Worm (Caenorhabditis elegans) whole organism, L1 larva: ENCODE results near the gene C50D2.7.
A peak's percentile ranks its signal among the peaks of the same experiment; 100 is the strongest.

Experiments
- C04F5.9 ChIP-seq: sonication (generic microtip); optimal IDR thresholded peaks from 2 replicates; lab custom pipeline; 2016; ENCODE audit warnings: missing genetic modification characterization, missing compliant biosample characterization
- C16A3.4 ChIP-seq: fragments of 150-350 bp; optimal IDR thresholded peaks from 2 replicates; lab custom pipeline; 2014; ENCODE audit warnings: missing biosample characterization, missing genetic modification characterization
- C34B4.2 ChIP-seq: sonication (generic microtip); optimal IDR thresholded peaks from 2 replicates; lab custom pipeline; 2017; ENCODE audit warnings: mild to moderate bottlenecking, missing genetic modification characterization, missing compliant biosample characterization
- F16B12.6 ChIP-seq: fragments of 150-350 bp; optimal IDR thresholded peaks from 2 replicates; lab custom pipeline; 2014; ENCODE audit warnings: missing biosample characterization, missing genetic modification characterization
- Y116A8C.19 ChIP-seq: sonication (generic microtip); optimal IDR thresholded peaks from 2 replicates; lab custom pipeline; 2016; ENCODE audit warnings: missing compliant biosample characterization, missing genetic modification characterization, borderline replicate concordance
- aha-1 ChIP-seq: fragments of 150-350 bp; optimal IDR thresholded peaks from 2 replicates; lab custom pipeline; 2014; ENCODE audit warnings: missing biosample characterization, missing genetic modification characterization
- alr-1 ChIP-seq: fragments of 200-800 bp; sonication (Bioruptor generic); optimal IDR thresholded peaks from 2 replicates; lab custom pipeline; 2018; ENCODE audit warnings: borderline replicate concordance, mild to moderate bottlenecking, missing genetic modification characterization, missing compliant biosample characterization
- blmp-1 ChIP-seq: fragments of 150-350 bp; optimal IDR thresholded peaks from 2 replicates; lab custom pipeline; 2014; ENCODE audit warnings: missing biosample characterization, missing genetic modification characterization
- ceh-8 ChIP-seq: fragments of 200-800 bp; sonication (Bioruptor generic); optimal IDR thresholded peaks from 2 replicates; lab custom pipeline; 2018; ENCODE audit warnings: mild to moderate bottlenecking, missing genetic modification characterization, moderate library complexity, missing compliant biosample characterization
- ceh-82 ChIP-seq, 3 experiments: fragments of 150-350 bp in 1 of 3; sonication (generic microtip) in 2 of 3; optimal IDR thresholded peaks; 2 replicates each; lab custom pipeline; 2014 to 2017; ENCODE audit warnings: missing biosample characterization in 3 of 3, missing genetic modification characterization in 3 of 3
- ceh-88 ChIP-seq: fragments of 200-800 bp; sonication (Bioruptor generic); IDR thresholded peaks from 2 replicates; pipeline ENCODE4 v1.3.6; 2022; ENCODE audit warnings: missing genetic modification characterization, missing compliant biosample characterization
- ceh-90 ChIP-seq: sonication (generic microtip); optimal IDR thresholded peaks from 2 replicates; lab custom pipeline; 2016; ENCODE audit warnings: missing genetic modification characterization, missing compliant biosample characterization
- ces-1 ChIP-seq: fragments of 150-350 bp; optimal IDR thresholded peaks from 2 replicates; lab custom pipeline; 2014; ENCODE audit warnings: missing biosample characterization, missing genetic modification reagents, missing genetic modification characterization
- dpl-1 ChIP-seq, 3 experiments: fragments of 150-350 bp in 2 of 3; sonication (generic microtip) in 1 of 3; optimal IDR thresholded peaks; 2 replicates each; lab custom pipeline; 2014 to 2017; ENCODE audit warnings: missing biosample characterization in 3 of 3, missing genetic modification characterization in 3 of 3, missing genetic modification reagents in 3 of 3
- efl-1 ChIP-seq, 4 experiments: fragments of 150-350 bp; optimal IDR thresholded peaks in 3 of 4; peaks in 1 of 4; 1 replicate in 1 of 4; 2 replicates in 3 of 4; lab custom pipeline; 2014; ENCODE audit warnings: missing biosample characterization in 2 of 4, missing genetic modification characterization in 2 of 4, missing genetic modification reagents in 2 of 4
- efl-3 ChIP-seq: fragments of 200-800 bp; sonication (Bioruptor generic); optimal IDR thresholded peaks from 2 replicates; lab custom pipeline; 2018; ENCODE audit warnings: mild to moderate bottlenecking, missing genetic modification characterization, missing compliant biosample characterization
- egl-13 ChIP-seq: sonication (generic microtip); optimal IDR thresholded peaks from 2 replicates; lab custom pipeline; 2016; ENCODE audit warnings: missing genotype, missing genetic modification reagents, missing genetic modification characterization, missing compliant biosample characterization
- egl-27 ChIP-seq, 2 experiments: fragments of 150-350 bp in 1 of 2; sonication (generic microtip); optimal IDR thresholded peaks; 3 replicates each; lab custom pipeline; 2017 to 2018; ENCODE audit warnings: missing biosample characterization in 2 of 2, missing genetic modification characterization in 2 of 2, missing genetic modification reagents in 2 of 2
- elt-2 ChIP-seq: sonication (generic microtip); optimal IDR thresholded peaks from 2 replicates; lab custom pipeline; 2016; ENCODE audit warnings: missing genetic modification characterization, mild to moderate bottlenecking, inconsistent platforms, missing compliant biosample characterization, missing genetic modification reagents
- elt-3 ChIP-seq, 6 experiments: fragments of 150-350 bp in 1 of 6; sonication (generic microtip); optimal IDR thresholded peaks; 2 replicates each; lab custom pipeline; 2017 to 2018; ENCODE audit warnings: missing biosample characterization in 6 of 6, missing genetic modification characterization in 6 of 6, inconsistent platforms in 1 of 6
- ets-5 ChIP-seq: fragments of 200-800 bp; sonication (Bioruptor generic); IDR thresholded peaks from 2 replicates; pipeline ENCODE4 v1.3.6; 2022; ENCODE audit warnings: missing genetic modification characterization, missing compliant biosample characterization
- fkh-10 ChIP-seq: sonication (generic microtip); optimal IDR thresholded peaks from 2 replicates; lab custom pipeline; 2017; ENCODE audit warnings: missing biosample characterization, missing genetic modification reagents, missing genetic modification characterization
- fkh-4 ChIP-seq: sonication (generic microtip); optimal IDR thresholded peaks from 2 replicates; lab custom pipeline; 2016; ENCODE audit warnings: missing compliant biosample characterization, missing genetic modification characterization, borderline replicate concordance
- fos-1 ChIP-seq: fragments of 150-350 bp; optimal IDR thresholded peaks from 2 replicates; lab custom pipeline; 2014; ENCODE audit warnings: missing biosample characterization, missing genetic modification characterization
- hlh-17 ChIP-seq: fragments of 200-800 bp; sonication (Bioruptor generic); optimal IDR thresholded peaks from 2 replicates; lab custom pipeline; 2018; ENCODE audit warnings: missing genetic modification characterization, mild to moderate bottlenecking, missing compliant biosample characterization, moderate library complexity, borderline replicate concordance
- hpl-2 ChIP-seq: fragments of 150-350 bp; optimal IDR thresholded peaks from 2 replicates; lab custom pipeline; 2014; ENCODE audit warnings: missing biosample characterization, missing genetic modification reagents, missing genetic modification characterization
- isw-1 ChIP-seq: fragments of 200-800 bp; sonication (Bioruptor generic); IDR thresholded peaks from 2 replicates; pipeline ENCODE4 v1.3.6; 2022; ENCODE audit warnings: missing genetic modification characterization, missing compliant biosample characterization
- jun-1 ChIP-seq: fragments of 150-350 bp; optimal IDR thresholded peaks from 2 replicates; lab custom pipeline; 2014; ENCODE audit warnings: missing biosample characterization, missing genetic modification reagents, missing genetic modification characterization
- lin-13 ChIP-seq: fragments of 150-350 bp; optimal IDR thresholded peaks from 2 replicates; lab custom pipeline; 2014; ENCODE audit warnings: missing biosample characterization, missing genetic modification reagents, missing genetic modification characterization
- lsy-2 ChIP-seq, 2 experiments: fragments of 150-350 bp; optimal IDR thresholded peaks; 2 replicates each; lab custom pipeline; 2014; ENCODE audit warnings: missing biosample characterization in 2 of 2, missing genetic modification characterization in 2 of 2
- mab-9 ChIP-seq: fragments of 200-800 bp; sonication (Bioruptor generic); IDR thresholded peaks from 2 replicates; pipeline ENCODE4 v1.3.6; 2022; ENCODE audit warnings: missing genetic modification reagents, missing genetic modification characterization, missing compliant biosample characterization
- mdl-1 ChIP-seq, 2 experiments: fragments of 150-350 bp; optimal IDR thresholded peaks; 2 replicates each; lab custom pipeline; 2014 to 2017; ENCODE audit warnings: missing biosample characterization in 2 of 2, missing genetic modification characterization in 2 of 2, inconsistent platforms in 1 of 2
- nhr-12 ChIP-seq: sonication (generic microtip); optimal IDR thresholded peaks from 2 replicates; lab custom pipeline; 2017; ENCODE audit warnings: missing biosample characterization, missing genetic modification characterization
- nhr-20 ChIP-seq: sonication (generic microtip); optimal IDR thresholded peaks from 2 replicates; lab custom pipeline; 2016; ENCODE audit warnings: mild to moderate bottlenecking, missing genetic modification characterization, missing compliant biosample characterization
- nhr-28 ChIP-seq: fragments of 150-350 bp; optimal IDR thresholded peaks from 2 replicates; lab custom pipeline; 2014; ENCODE audit warnings: missing biosample characterization, missing genetic modification characterization
- nhr-71 ChIP-seq: sonication (generic microtip); optimal IDR thresholded peaks from 2 replicates; lab custom pipeline; 2016; ENCODE audit warnings: mild to moderate bottlenecking, missing genetic modification characterization, moderate library complexity, missing compliant biosample characterization
- nhr-76 ChIP-seq: sonication (generic microtip); optimal IDR thresholded peaks from 2 replicates; lab custom pipeline; 2017; ENCODE audit warnings: missing biosample characterization, missing genetic modification characterization
- nhr-77 ChIP-seq: fragments of 150-350 bp; optimal IDR thresholded peaks from 2 replicates; lab custom pipeline; 2014; ENCODE audit warnings: missing biosample characterization, missing genetic modification characterization
- nhr-84 ChIP-seq: sonication (generic microtip); optimal IDR thresholded peaks from 2 replicates; lab custom pipeline; 2017; ENCODE audit warnings: missing biosample characterization, missing genetic modification characterization
- nhr-90 ChIP-seq: sonication (generic microtip); optimal IDR thresholded peaks from 2 replicates; lab custom pipeline; 2016; ENCODE audit warnings: mild to moderate bottlenecking, missing genetic modification characterization, missing compliant biosample characterization; ENCODE audit not compliant: poor library complexity
- pag-3 ChIP-seq: sonication (generic microtip); optimal IDR thresholded peaks from 2 replicates; lab custom pipeline; 2017; ENCODE audit warnings: missing genetic modification characterization, mild to moderate bottlenecking, missing compliant biosample characterization, antibody characterized with exemption, borderline replicate concordance; ENCODE audit not compliant: insufficient read depth
- pqm-1 ChIP-seq: sonication (generic microtip); optimal IDR thresholded peaks from 3 replicates; lab custom pipeline; 2017; ENCODE audit warnings: missing biosample characterization, missing genetic modification characterization
- rnt-1 ChIP-seq: sonication (generic microtip); optimal IDR thresholded peaks from 2 replicates; lab custom pipeline; 2016; ENCODE audit warnings: mild to moderate bottlenecking, missing genetic modification characterization, moderate library complexity, missing compliant biosample characterization
- skn-1 ChIP-seq: fragments of 150-350 bp; optimal IDR thresholded peaks from 2 replicates; lab custom pipeline; 2014; ENCODE audit warnings: missing biosample characterization, missing genetic modification characterization
- snpc-4 ChIP-seq: fragments of 150-350 bp; optimal IDR thresholded peaks from 2 replicates; lab custom pipeline; 2014; ENCODE audit warnings: missing biosample characterization, missing genetic modification characterization
- snu-23 ChIP-seq: sonication (generic microtip); optimal IDR thresholded peaks from 2 replicates; lab custom pipeline; 2016; ENCODE audit warnings: missing genetic modification characterization, missing compliant biosample characterization
- sox-4 ChIP-seq: sonication (generic microtip); optimal IDR thresholded peaks from 2 replicates; lab custom pipeline; 2016; ENCODE audit warnings: missing genetic modification characterization, missing compliant biosample characterization
- tlp-1 ChIP-seq: fragments of 150-350 bp; optimal IDR thresholded peaks from 2 replicates; lab custom pipeline; 2014; ENCODE audit warnings: missing biosample characterization, missing genetic modification characterization
- unc-130 ChIP-seq: fragments of 150-350 bp; optimal IDR thresholded peaks from 2 replicates; lab custom pipeline; 2017; ENCODE audit warnings: missing biosample characterization, missing genetic modification characterization, inconsistent platforms
- unc-62 ChIP-seq: fragments of 150-350 bp; optimal IDR thresholded peaks from 2 replicates; lab custom pipeline; 2014; ENCODE audit warnings: missing biosample characterization, missing genetic modification reagents, missing genetic modification characterization
- unc-86 ChIP-seq: sonication (generic microtip); optimal IDR thresholded peaks from 2 replicates; lab custom pipeline; 2016; ENCODE audit warnings: missing genetic modification characterization, missing compliant biosample characterization
- xbp-1 ChIP-seq: sonication (generic microtip); optimal IDR thresholded peaks from 2 replicates; lab custom pipeline; 2016; ENCODE audit warnings: missing genetic modification characterization, missing compliant biosample characterization
- zag-1 ChIP-seq: fragments of 150-350 bp; optimal IDR thresholded peaks from 2 replicates; lab custom pipeline; 2014; ENCODE audit warnings: missing biosample characterization, missing genetic modification characterization

Gene C50D2.7

ce11 chrII:66322-66721 is 28.8 kb downstream of the C50D2.7 start (continued):
- TF ChIP-seq ceh-8 (GFP tag; lab: Kevin White, UChicago) (peak; percentile 30), C16A3.4 (peak; percentile 21), pqm-1 (tag; lab: Kevin White, UChicago) (no peak), efl-3 (GFP tag; lab: Kevin White, UChicago) (no peak), efl-1 (optimal IDR thresholded peaks at IDR 0.05; lab: Kevin White, UChicago) (peak; percentile 27 to 38), efl-1 (GFP tag; optimal IDR thresholded peaks at IDR 0.05 in 1 of 2; lab: Kevin White, UChicago) (no peak), nhr-84 (no peak), zag-1 (no peak), sox-4 (tag; lab: Kevin White, UChicago) (no peak), F16B12.6 (tag; lab: Kevin White, UChicago) (no peak), C34B4.2 (tag; lab: Kevin White, UChicago) (no peak), elt-3 (tag; optimal IDR thresholded peaks at IDR 0.05; lab: Kevin White, UChicago) (peak in 3 of 6 experiments; percentile 41 to 63 (median 47)), fkh-10 (GFP tag; lab: Kevin White, UChicago) (no peak), fos-1 (tag; lab: Kevin White, UChicago) (peak; percentile 22), mdl-1 (tag; optimal IDR thresholded peaks at IDR 0.05; lab: Kevin White, UChicago) (peak in 1 of 2 experiments; percentile 55), lsy-2 (tag; optimal IDR thresholded peaks at IDR 0.05; lab: Kevin White, UChicago) (peak in 1 of 2 experiments; percentile 61), hpl-2 (GFP tag; lab: Kevin White, UChicago) (no peak), fkh-4 (tag; lab: Kevin White, UChicago) (no peak), nhr-28 (tag; lab: Kevin White, UChicago) (no peak), unc-130 (tag; lab: Kevin White, UChicago) (no peak), nhr-20 (tag; lab: Kevin White, UChicago) (peak; percentile 60), nhr-90 (tag; lab: Kevin White, UChicago) (peak; percentile 68), unc-62 (GFP tag; lab: Kevin White, UChicago) (no peak), egl-27 (tag; optimal IDR thresholded peaks at IDR 0.05; lab: Kevin White, UChicago) (no peak), lin-13 (GFP tag; lab: Kevin White, UChicago) (no peak), dpl-1 (GFP tag; optimal IDR thresholded peaks at IDR 0.05; lab: Kevin White, UChicago) (peak in 2 of 3 experiments; percentile 11 to 34), isw-1 (no peak), tlp-1 (tag; lab: Kevin White, UChicago) (no peak), xbp-1 (tag; lab: Kevin White, UChicago) (no peak), ceh-90 (tag; lab: Kevin White, UChicago) (no peak), unc-86 (tag; lab: Kevin White, UChicago) (no peak), rnt-1 (no peak), ceh-88 (GFP tag; lab: Robert Waterston, UW) (no peak), C04F5.9 (tag; lab: Kevin White, UChicago) (no peak), nhr-76 (tag; lab: Kevin White, UChicago) (no peak), snu-23 (GFP tag; lab: Kevin White, UChicago) (peak; percentile 71), pag-3 (tag; lab: Kevin White, UChicago) (peak; percentile 49), elt-2 (tag; lab: Kevin White, UChicago) (no peak), hlh-17 (GFP tag; lab: Kevin White, UChicago) (no peak), jun-1 (peak; percentile 17), ces-1 (GFP tag; lab: Kevin White, UChicago) (no peak), ets-5 (GFP tag; lab: Robert Waterston, UW) (no peak), egl-13 (no peak), aha-1 (no peak), blmp-1 (tag; lab: Kevin White, UChicago) (peak; percentile 88), skn-1 (no peak), snpc-4 (no peak), alr-1 (tag; lab: Kevin White, UChicago) (no peak), nhr-77 (tag; lab: Kevin White, UChicago) (no peak), nhr-71 (peak; percentile 64), mab-9 (GFP tag; lab: Robert Waterston, UW) (no peak), Y116A8C.19 (tag; lab: Kevin White, UChicago) (no peak), ceh-82 (tag; optimal IDR thresholded peaks at IDR 0.05; lab: Kevin White, UChicago) (peak in 1 of 3 experiments; percentile 9), nhr-12 (tag; lab: Kevin White, UChicago) (no peak)
